Fruit fly (Drosophila melanogaster) whole organism, pupa: Measurements from ENCODE around the gene CG31161.
A peak's percentile ranks its signal among the peaks of the same experiment; 100 is the strongest.

Experiments used
- CG10348 ChIP-seq: fragments of 200-800 bp; sonication (Bioruptor generic); IDR thresholded peaks from 2 replicates; pipeline ENCODE4 v1.3.6; 2022; ENCODE audit warnings: missing biosample characterization, missing genetic modification characterization
- CG12605 ChIP-seq: fragments of 200-800 bp; sonication (Bioruptor generic); IDR thresholded peaks from 2 replicates; pipeline ENCODE4 v1.3.6; 2022; ENCODE audit warnings: missing biosample characterization, missing genetic modification characterization
- CG13204 ChIP-seq: fragments of 200-800 bp; sonication (Bioruptor generic); optimal IDR thresholded peaks from 2 replicates; lab custom pipeline; 2018; ENCODE audit warnings: missing biosample characterization, mild to moderate bottlenecking, missing genetic modification characterization, moderate library complexity
- CG14655 ChIP-seq: fragments of 200-800 bp; sonication (Bioruptor generic); optimal IDR thresholded peaks from 3 replicates; lab custom pipeline; 2017; ENCODE audit warnings: mild to moderate bottlenecking, missing biosample characterization, missing genetic modification reagents, missing genetic modification characterization
- CG15710 ChIP-seq: fragments of 200-800 bp; sonication (Bioruptor generic); optimal IDR thresholded peaks from 2 replicates; lab custom pipeline; 2018; ENCODE audit warnings: missing biosample characterization, mild to moderate bottlenecking, missing genetic modification characterization, moderate library complexity
- CG17806 ChIP-seq: fragments of 200-800 bp; sonication (Bioruptor generic); optimal IDR thresholded peaks from 2 replicates; lab custom pipeline; 2018; ENCODE audit warnings: missing biosample characterization, mild to moderate bottlenecking, missing genetic modification characterization, moderate library complexity
- CG32121 ChIP-seq: fragments of 200-800 bp; sonication (Bioruptor generic); IDR thresholded peaks from 2 replicates; pipeline ENCODE4 v1.3.6; 2022; ENCODE audit warnings: missing biosample characterization, missing genetic modification characterization
- CG34367 ChIP-seq: fragments of 200-800 bp; sonication (Bioruptor generic); optimal IDR thresholded peaks from 2 replicates; lab custom pipeline; 2018; ENCODE audit warnings: missing biosample characterization, mild to moderate bottlenecking, missing genetic modification characterization
- CG4496 ChIP-seq: fragments of 200-800 bp; sonication (Bioruptor generic); IDR thresholded peaks from 3 replicates; pipeline ENCODE4 v1.3.6; 2022; ENCODE audit warnings: missing biosample characterization, missing genetic modification characterization
- CG8159 ChIP-seq: fragments of 200-800 bp; sonication (Bioruptor generic); optimal IDR thresholded peaks from 3 replicates; lab custom pipeline; 2018; ENCODE audit warnings: missing biosample characterization, mild to moderate bottlenecking, missing genetic modification characterization, moderate library complexity
- CG8301 ChIP-seq: fragments of 200-800 bp; sonication (Bioruptor generic); optimal IDR thresholded peaks from 2 replicates; lab custom pipeline; 2018; ENCODE audit warnings: missing biosample characterization, mild to moderate bottlenecking, missing genetic modification characterization
- CG9948 ChIP-seq: fragments of 200-800 bp; sonication (Bioruptor generic); optimal IDR thresholded peaks from 2 replicates; lab custom pipeline; 2018; ENCODE audit warnings: missing biosample characterization, mild to moderate bottlenecking, missing genetic modification characterization, moderate library complexity
- D1 ChIP-seq: fragments of 200-800 bp; sonication (Bioruptor generic); optimal IDR thresholded peaks from 2 replicates; lab custom pipeline; 2018; ENCODE audit warnings: missing biosample characterization, mild to moderate bottlenecking, missing genetic modification characterization, moderate library complexity
- EcR ChIP-seq: fragments of 200-800 bp; sonication (Bioruptor generic); optimal IDR thresholded peaks from 3 replicates; lab custom pipeline; 2019; ENCODE audit warnings: missing biosample characterization, missing genetic modification characterization, mild to moderate bottlenecking, moderate library complexity, missing genetic modification reagents
- Ets98B ChIP-seq: fragments of 200-800 bp; sonication (Bioruptor generic); IDR thresholded peaks from 2 replicates; pipeline ENCODE4 v1.3.6; 2022; ENCODE audit warnings: missing biosample characterization, missing genetic modification characterization
- Pif1A ChIP-seq: fragments of 200-800 bp; sonication (Bioruptor generic); optimal IDR thresholded peaks from 3 replicates; lab custom pipeline; 2016; ENCODE audit warnings: missing biosample characterization, missing genetic modification characterization
- Pif1B ChIP-seq: fragments of 200-800 bp; sonication (Bioruptor generic); optimal IDR thresholded peaks from 3 replicates; lab custom pipeline; 2016; ENCODE audit warnings: missing biosample characterization, missing genetic modification characterization
- Snoo ChIP-seq: fragments of 200-800 bp; sonication (Bioruptor generic); optimal IDR thresholded peaks from 3 replicates; lab custom pipeline; 2017; ENCODE audit warnings: missing biosample characterization, mild to moderate bottlenecking, missing genetic modification characterization, inconsistent platforms
- fd96Ca ChIP-seq: fragments of 200-800 bp; sonication (Bioruptor generic); IDR thresholded peaks from 3 replicates; pipeline ENCODE4 v1.3.6; 2022; ENCODE audit warnings: missing biosample characterization, missing genetic modification characterization
- gl ChIP-seq: fragments of 200-800 bp; sonication (Bioruptor generic); optimal IDR thresholded peaks from 2 replicates; lab custom pipeline; 2018; ENCODE audit warnings: missing biosample characterization, mild to moderate bottlenecking, missing genetic modification characterization
- rn ChIP-seq: fragments of 200-800 bp; sonication (Bioruptor generic); IDR thresholded peaks from 2 replicates; pipeline ENCODE4 v1.3.6; 2022; ENCODE audit warnings: missing biosample characterization, missing genetic modification characterization

Gene CG31161

dm6 chr3R:22624737-22625136 is 8.4 kb downstream of the CG31161 start:
- no peak for TF ChIP-seq D1 (tag; lab: Kevin White, UChicago)
- TF ChIP-seq Pif1B (GFP tag; lab: Kevin White, UChicago) = peak; percentile 92
- peak; percentile 89 for TF ChIP-seq CG8159 (tag; lab: Kevin White, UChicago)
- peak; percentile 96 for TF ChIP-seq Ets98B (GFP tag; lab: Robert Waterston, UW)
- peak; percentile 70 for TF ChIP-seq gl (tag; lab: Kevin White, UChicago)
- peak; percentile 96 for TF ChIP-seq CG32121 (GFP tag; lab: Robert Waterston, UW)
- TF ChIP-seq fd96Ca = peak; percentile 93
- TF ChIP-seq CG14655 (GFP tag; lab: Kevin White, UChicago) = no peak
- TF ChIP-seq CG8301 (tag; lab: Kevin White, UChicago) = peak; percentile 90
- TF ChIP-seq CG4496 (GFP tag; lab: Robert Waterston, UW) = peak; percentile 96
- peak; percentile 79 for TF ChIP-seq EcR (GFP tag; lab: Kevin White, UChicago)
- peak; percentile 73 for TF ChIP-seq CG10348
- TF ChIP-seq Snoo (tag; lab: Kevin White, UChicago) = peak; percentile 81
- TF ChIP-seq CG15710 (tag; lab: Kevin White, UChicago) = peak; percentile 87
- TF ChIP-seq Pif1A (GFP tag; lab: Kevin White, UChicago) = no peak
- TF ChIP-seq CG13204 (GFP tag; lab: Kevin White, UChicago) = no peak
- TF ChIP-seq CG34367 (tag; lab: Kevin White, UChicago) = peak; percentile 82
- peak; percentile 84 for TF ChIP-seq rn (GFP tag; lab: Robert Waterston, UW)
- peak; percentile 84 for TF ChIP-seq CG9948 (tag; lab: Kevin White, UChicago)
- peak; percentile 91 for TF ChIP-seq CG17806 (tag; lab: Kevin White, UChicago)
- peak; percentile 93 for TF ChIP-seq CG12605 (GFP tag; lab: Robert Waterston, UW)

dm6 chr3R:22625514-22626333 is 9.4 kb downstream of the CG31161 start:
- no peak for TF ChIP-seq CG32121 (GFP tag; lab: Robert Waterston, UW)
- TF ChIP-seq D1 (tag; lab: Kevin White, UChicago) = peak; percentile 16
- TF ChIP-seq Snoo (tag; lab: Kevin White, UChicago) = peak; percentile 57
- TF ChIP-seq CG17806 (tag; lab: Kevin White, UChicago) = peak; percentile 35
- peak; percentile 18 for TF ChIP-seq Pif1A (GFP tag; lab: Kevin White, UChicago)
- TF ChIP-seq CG15710 (tag; lab: Kevin White, UChicago) = peak; percentile 40
- TF ChIP-seq CG8301 (tag; lab: Kevin White, UChicago) = peak; percentile 42
- no peak for TF ChIP-seq CG34367 (tag; lab: Kevin White, UChicago)
- peak; percentile 42 for TF ChIP-seq CG9948 (tag; lab: Kevin White, UChicago)
- TF ChIP-seq gl (tag; lab: Kevin White, UChicago) = no peak
- TF ChIP-seq CG8159 (tag; lab: Kevin White, UChicago) = peak; percentile 64
- TF ChIP-seq CG14655 (GFP tag; lab: Kevin White, UChicago) = peak; percentile 54
- no peak for TF ChIP-seq rn (GFP tag; lab: Robert Waterston, UW)
- peak; percentile 52 for TF ChIP-seq Pif1B (GFP tag; lab: Kevin White, UChicago)
- no peak for TF ChIP-seq CG10348

dm6 chr3R:22626334-22626688 is 10.0 kb downstream of the CG31161 start:
- TF ChIP-seq Pif1B (GFP tag; lab: Kevin White, UChicago) (no peak), CG4496 (GFP tag; lab: Robert Waterston, UW) (peak; percentile 5; the same call in 1 of the 3 replicates)
- TF ChIP-seq, all 21 proteins: peak for 1

dm6 chr3R:22626842-22627392 is 10.6 kb downstream of the CG31161 start:
- peak; percentile 80 for TF ChIP-seq CG15710 (tag; lab: Kevin White, UChicago)
- TF ChIP-seq CG32121 (GFP tag; lab: Robert Waterston, UW) = peak; percentile 87
- peak; percentile 89 for TF ChIP-seq CG14655 (GFP tag; lab: Kevin White, UChicago)
- peak; percentile 79 for TF ChIP-seq CG8159 (tag; lab: Kevin White, UChicago)
- peak; percentile 92 for TF ChIP-seq CG34367 (tag; lab: Kevin White, UChicago)
- TF ChIP-seq CG8301 (tag; lab: Kevin White, UChicago) = peak; percentile 86
- TF ChIP-seq gl (tag; lab: Kevin White, UChicago) = peak; percentile 99
- TF ChIP-seq CG12605 (GFP tag; lab: Robert Waterston, UW) = peak; percentile 98
- no peak for TF ChIP-seq CG10348
- TF ChIP-seq rn (GFP tag; lab: Robert Waterston, UW) = peak; percentile 64; the same call in 1 of the 2 replicates
- peak; percentile 93 for TF ChIP-seq CG13204 (GFP tag; lab: Kevin White, UChicago)
- TF ChIP-seq Pif1A (GFP tag; lab: Kevin White, UChicago) = peak; percentile 85
- peak; percentile 74 for TF ChIP-seq CG17806 (tag; lab: Kevin White, UChicago)
- peak; percentile 90 for TF ChIP-seq fd96Ca
- peak; percentile 66 for TF ChIP-seq D1 (tag; lab: Kevin White, UChicago)
- peak; percentile 97 for TF ChIP-seq EcR (GFP tag; lab: Kevin White, UChicago)
- TF ChIP-seq CG4496 (GFP tag; lab: Robert Waterston, UW) = peak; percentile 94
- TF ChIP-seq CG9948 (tag; lab: Kevin White, UChicago) = peak; percentile 76
- peak; percentile 81 for TF ChIP-seq Pif1B (GFP tag; lab: Kevin White, UChicago)
- TF ChIP-seq Ets98B (GFP tag; lab: Robert Waterston, UW) = peak; percentile 93
- TF ChIP-seq Snoo (tag; lab: Kevin White, UChicago) = peak; percentile 33
